Worm (Caenorhabditis elegans) whole organism, L3 larva: Measurements from ENCODE around the gene str-41.

Experiments
- aly-2 ChIP-seq: fragments of 150-350 bp; optimal IDR thresholded peaks from 2 replicates; lab custom pipeline; 2014; ENCODE audit warnings: missing biosample characterization, missing genetic modification characterization
- lin-39 ChIP-seq: fragments of 150-350 bp; optimal IDR thresholded peaks from 2 replicates; lab custom pipeline; 2018; ENCODE audit warnings: missing biosample characterization, missing genetic modification reagents, missing genetic modification characterization
- nhr-76 ChIP-seq: fragments of 150-350 bp; sonication (generic microtip); optimal IDR thresholded peaks from 5 replicates; lab custom pipeline; 2014; ENCODE audit warnings: missing biosample characterization, missing genetic modification characterization
- pha-4 ChIP-seq: fragments of 150-350 bp; optimal IDR thresholded peaks from 2 replicates; lab custom pipeline; 2014; ENCODE audit warnings: missing biosample characterization, missing genetic modification reagents, missing genetic modification characterization
- ztf-11 ChIP-seq: fragments of 150-350 bp; optimal IDR thresholded peaks from 2 replicates; lab custom pipeline; 2014; ENCODE audit warnings: missing biosample characterization, missing genetic modification characterization

ce11 chrV:7391933-7392332 lies 19.9 kb upstream of the str-41 start, which contains the start of gene fbxa-105:
- TF ChIP-seq aly-2 (no peak), lin-39 (tag; lab: Kevin White, UChicago) (no peak), pha-4 (tag; lab: Kevin White, UChicago) (peak; percentile 48), nhr-76 (tag; lab: Kevin White, UChicago) (no peak), ztf-11 (tag; lab: Kevin White, UChicago) (no peak)
